Fruit fly (Drosophila melanogaster) whole organism, embryonic: ENCODE measurements around the gene CG32645.

Experiments
- Atf3 ChIP-seq: fragments of 200-800 bp; sonication (Bioruptor generic); optimal IDR thresholded peaks from 3 replicates; lab custom pipeline; 2016; ENCODE audit warnings: missing biosample characterization, missing genetic modification characterization
- BEAF-32 ChIP-seq: fragments of 200-800 bp; sonication (Bioruptor generic); optimal IDR thresholded peaks from 3 replicates; lab custom pipeline; 2017; ENCODE audit warnings: missing biosample characterization, missing genetic modification characterization, mild to moderate bottlenecking, moderate library complexity, missing genetic modification reagents
- CG11398 ChIP-seq: fragments of 200-800 bp; sonication (Bioruptor generic); optimal IDR thresholded peaks from 2 replicates; lab custom pipeline; 2016; ENCODE audit warnings: missing biosample characterization, missing genetic modification characterization
- CG12155 ChIP-seq: fragments of 200-800 bp; sonication (Bioruptor generic); optimal IDR thresholded peaks from 3 replicates; lab custom pipeline; 2016; ENCODE audit warnings: missing biosample characterization, missing genetic modification characterization
- CG13775 ChIP-seq: fragments of 200-800 bp; sonication (Bioruptor generic); optimal IDR thresholded peaks from 3 replicates; lab custom pipeline; 2017; ENCODE audit warnings: missing biosample characterization, mild to moderate bottlenecking, missing genetic modification characterization
- CG14050 ChIP-seq: fragments of 200-800 bp; sonication (Bioruptor generic); IDR thresholded peaks from 3 replicates; pipeline ENCODE4 v1.3.6; 2022; ENCODE audit warnings: missing biosample characterization, missing genetic modification characterization
- CG18262 ChIP-seq: fragments of 200-800 bp; optimal IDR thresholded peaks from 3 replicates; lab custom pipeline; 2019; ENCODE audit warnings: missing biosample characterization, mild to moderate bottlenecking, missing genetic modification characterization, moderate library complexity
- CG2199 ChIP-seq: fragments of 200-800 bp; sonication (Bioruptor generic); IDR thresholded peaks from 3 replicates; pipeline ENCODE4 v1.3.6; 2022; ENCODE audit warnings: missing biosample characterization, missing genetic modification characterization
- CG3163 ChIP-seq: fragments of 200-800 bp; sonication (Bioruptor generic); optimal IDR thresholded peaks from 3 replicates; lab custom pipeline; 2016; ENCODE audit warnings: missing biosample characterization, missing genetic modification characterization
- CG32767 ChIP-seq: fragments of 200-800 bp; sonication (Bioruptor generic); IDR thresholded peaks from 2 replicates; pipeline ENCODE4 v1.3.6; 2022; ENCODE audit warnings: missing biosample characterization, missing genetic modification characterization
- CG4360 ChIP-seq: fragments of 200-800 bp; sonication (Bioruptor generic); IDR thresholded peaks from 2 replicates; pipeline ENCODE4 v1.3.6; 2022; ENCODE audit warnings: missing biosample characterization, missing genetic modification characterization
- CG4617 ChIP-seq: fragments of 200-800 bp; sonication (Bioruptor generic); optimal IDR thresholded peaks from 3 replicates; lab custom pipeline; 2016; ENCODE audit warnings: missing biosample characterization, missing genetic modification characterization, borderline replicate concordance
- CG5953 ChIP-seq: fragments of 200-800 bp; sonication (Bioruptor generic); IDR thresholded peaks from 2 replicates; pipeline ENCODE4 v1.3.6; 2022; ENCODE audit warnings: missing biosample characterization, missing genetic modification characterization
- CG6689 ChIP-seq: fragments of 200-800 bp; sonication (Bioruptor generic); IDR thresholded peaks from 2 replicates; pipeline ENCODE4 v1.3.6; 2022; ENCODE audit warnings: missing biosample characterization, missing genetic modification characterization
- CG6813 ChIP-seq: fragments of 200-800 bp; sonication (Bioruptor generic); optimal IDR thresholded peaks from 2 replicates; lab custom pipeline; 2017; ENCODE audit warnings: missing biosample characterization, missing genetic modification characterization, mild to moderate bottlenecking, moderate library complexity, missing genetic modification reagents
- CG6854 ChIP-seq: fragments of 200-800 bp; sonication (Bioruptor generic); optimal IDR thresholded peaks from 3 replicates; lab custom pipeline; 2017; ENCODE audit warnings: missing biosample characterization, mild to moderate bottlenecking, missing genetic modification characterization
- CG7271 ChIP-seq: fragments of 200-800 bp; sonication (Bioruptor generic); optimal IDR thresholded peaks from 2 replicates; lab custom pipeline; 2018; ENCODE audit warnings: missing biosample characterization, mild to moderate bottlenecking, missing genetic modification characterization, moderate library complexity
- CG8478 ChIP-seq: fragments of >200 bp; optimal IDR thresholded peaks from 2 replicates; lab custom pipeline; 2018
- CkIIα-i1 ChIP-seq: fragments of 200-800 bp; sonication (Bioruptor generic); IDR thresholded peaks from 2 replicates; pipeline ENCODE4 v1.3.6; 2022; ENCODE audit warnings: missing biosample characterization, missing genetic modification characterization
- E2f1 ChIP-seq: fragments of 200-800 bp; sonication (Bioruptor generic); IDR thresholded peaks from 2 replicates; pipeline ENCODE4 v1.3.6; 2022; ENCODE audit warnings: missing biosample characterization, missing genetic modification characterization
- Hey ChIP-seq: fragments of 200-800 bp; sonication (Bioruptor generic); optimal IDR thresholded peaks from 3 replicates; lab custom pipeline; 2018; ENCODE audit warnings: missing biosample characterization, mild to moderate bottlenecking, missing genetic modification characterization
- Hr3 ChIP-seq: fragments of 200-800 bp; sonication (Bioruptor generic); optimal IDR thresholded peaks from 3 replicates; lab custom pipeline; 2016; ENCODE audit warnings: missing biosample characterization, missing genetic modification characterization
- Spps ChIP-seq: fragments of 200-800 bp; sonication (Bioruptor generic); optimal IDR thresholded peaks from 2 replicates; lab custom pipeline; 2018; ENCODE audit warnings: missing biosample characterization, mild to moderate bottlenecking, missing genetic modification characterization
- Vsx1 ChIP-seq: fragments of 200-800 bp; sonication (Bioruptor generic); optimal IDR thresholded peaks from 2 replicates; lab custom pipeline; 2017; ENCODE audit warnings: missing biosample characterization, mild to moderate bottlenecking, missing genetic modification characterization, missing genetic modification reagents
- Xbp1 ChIP-seq: fragments of 200-800 bp; sonication (Bioruptor generic); optimal IDR thresholded peaks from 3 replicates; lab custom pipeline; 2016; ENCODE audit warnings: missing biosample characterization, mild to moderate bottlenecking, missing genetic modification characterization
- amos ChIP-seq: fragments of 200-800 bp; sonication (Bioruptor generic); IDR thresholded peaks from 2 replicates; pipeline ENCODE4 v1.3.6; 2022; ENCODE audit warnings: missing biosample characterization, missing genetic modification characterization; ENCODE audit not compliant: partially characterized antibody
- ase ChIP-seq: fragments of 200-800 bp; sonication (Bioruptor generic); IDR thresholded peaks from 3 replicates; pipeline ENCODE4 v1.3.6; 2022; ENCODE audit warnings: missing biosample characterization, missing genetic modification characterization
- az2 ChIP-seq: fragments of 200-800 bp; sonication (Bioruptor generic); optimal IDR thresholded peaks from 3 replicates; lab custom pipeline; 2016; ENCODE audit warnings: missing biosample characterization, missing genetic modification characterization
- bab2 ChIP-seq: fragments of 200-800 bp; sonication (Bioruptor generic); optimal IDR thresholded peaks from 2 replicates; lab custom pipeline; 2016; ENCODE audit warnings: missing biosample characterization, missing genetic modification characterization
- chif ChIP-seq, 2 experiments: fragments of 200-800 bp; sonication (Bioruptor generic); optimal IDR thresholded peaks; 3 replicates each; lab custom pipeline; 2016; ENCODE audit warnings: missing biosample characterization in 2 of 2, missing genetic modification characterization in 2 of 2
- danr ChIP-seq: fragments of 200-800 bp; sonication (Bioruptor generic); IDR thresholded peaks from 2 replicates; pipeline ENCODE4 v1.3.6; 2022; ENCODE audit warnings: missing biosample characterization, missing genetic modification characterization
- dati ChIP-seq: fragments of 200-800 bp; sonication (Bioruptor generic); IDR thresholded peaks from 2 replicates; pipeline ENCODE4 v1.3.6; 2022; ENCODE audit warnings: missing biosample characterization, missing genetic modification characterization
- esg ChIP-seq: fragments of 200-800 bp; sonication (Bioruptor generic); conservative IDR thresholded peaks from 2 replicates; pipeline ENCODE4 v1.3.6; 2022; ENCODE audit warnings: missing biosample characterization, missing genetic modification characterization
- eve ChIP-seq, 2 experiments: fragments of >200 bp; optimal IDR thresholded peaks; 2 replicates each; lab custom pipeline; 2017; ENCODE audit warnings: missing biosample characterization in 2 of 2, missing genetic modification characterization in 2 of 2
- fd96Cb ChIP-seq: fragments of 200-800 bp; sonication (Bioruptor generic); optimal IDR thresholded peaks from 2 replicates; lab custom pipeline; 2018; ENCODE audit warnings: missing biosample characterization, mild to moderate bottlenecking, missing genetic modification characterization, moderate library complexity
- gcm ChIP-seq: fragments of 200-800 bp; sonication (Bioruptor generic); optimal IDR thresholded peaks from 2 replicates; lab custom pipeline; 2019; ENCODE audit warnings: missing biosample characterization, mild to moderate bottlenecking, missing genetic modification characterization, moderate library complexity
- grau ChIP-seq: fragments of 200-800 bp; optimal IDR thresholded peaks from 3 replicates; lab custom pipeline; 2019; ENCODE audit warnings: missing biosample characterization, mild to moderate bottlenecking, missing genetic modification characterization, moderate library complexity
- h ChIP-seq: fragments of >200 bp; optimal IDR thresholded peaks from 2 replicates; lab custom pipeline; 2017
- kah ChIP-seq: fragments of 200-800 bp; sonication (Bioruptor generic); optimal IDR thresholded peaks from 2 replicates; lab custom pipeline; 2018; ENCODE audit warnings: missing biosample characterization, mild to moderate bottlenecking, missing genetic modification characterization
- klu ChIP-seq: fragments of 200-800 bp; sonication (Bioruptor generic); IDR thresholded peaks from 2 replicates; pipeline ENCODE4 v1.3.6; 2022; ENCODE audit warnings: missing biosample characterization, missing genetic modification characterization
- lilli ChIP-seq: fragments of 200-800 bp; sonication (Bioruptor generic); optimal IDR thresholded peaks from 3 replicates; lab custom pipeline; 2016; ENCODE audit warnings: missing biosample characterization, missing genetic modification characterization
- mirr ChIP-seq: fragments of 200-800 bp; sonication (Bioruptor generic); optimal IDR thresholded peaks from 3 replicates; lab custom pipeline; 2018; ENCODE audit warnings: missing biosample characterization, mild to moderate bottlenecking, missing genetic modification characterization
- onecut ChIP-seq: fragments of 200-800 bp; sonication (Bioruptor generic); IDR thresholded peaks from 2 replicates; pipeline ENCODE4 v1.3.6; 2022; ENCODE audit warnings: missing biosample characterization, missing genetic modification characterization
- pnt ChIP-seq: fragments of 200-800 bp; sonication (Bioruptor generic); optimal IDR thresholded peaks from 3 replicates; lab custom pipeline; 2016; ENCODE audit warnings: missing biosample characterization, missing genetic modification characterization
- rib ChIP-seq: fragments of 200-800 bp; sonication (Bioruptor generic); IDR thresholded peaks from 2 replicates; pipeline ENCODE4 v1.3.6; 2022; ENCODE audit warnings: missing biosample characterization, missing genetic modification characterization
- sens ChIP-seq: fragments of 200-800 bp; sonication (Bioruptor generic); peaks from one replicate; lab custom pipeline; 2016; ENCODE audit warnings: missing biosample characterization, missing genetic modification characterization
- sisA ChIP-seq: fragments of 200-800 bp; sonication (Bioruptor generic); IDR thresholded peaks from 2 replicates; pipeline ENCODE4 v1.3.6; 2022; ENCODE audit warnings: missing biosample characterization, missing genetic modification characterization
- slou ChIP-seq: fragments of 200-800 bp; sonication (Bioruptor generic); optimal IDR thresholded peaks from 3 replicates; lab custom pipeline; 2016; ENCODE audit warnings: missing biosample characterization, missing genetic modification characterization
- ssp ChIP-seq: fragments of 200-800 bp; sonication (Bioruptor generic); IDR thresholded peaks from 2 replicates; pipeline ENCODE4 v1.3.6; 2022; ENCODE audit warnings: missing biosample characterization, missing genetic modification characterization
- twi ChIP-seq: fragments of 200-800 bp; optimal IDR thresholded peaks from 2 replicates; lab custom pipeline; 2019; ENCODE audit warnings: missing biosample characterization, mild to moderate bottlenecking, missing genetic modification characterization, moderate library complexity
- tx ChIP-seq: fragments of 200-800 bp; sonication (Bioruptor generic); optimal IDR thresholded peaks from 2 replicates; lab custom pipeline; 2016; ENCODE audit warnings: missing biosample characterization, missing genetic modification characterization
- usp ChIP-seq: fragments of >200 bp; optimal IDR thresholded peaks from 2 replicates; lab custom pipeline; 2017; ENCODE audit warnings: missing biosample characterization, missing genetic modification characterization
- wek ChIP-seq: fragments of 200-800 bp; sonication (Bioruptor generic); optimal IDR thresholded peaks from 3 replicates; lab custom pipeline; 2018; ENCODE audit warnings: missing biosample characterization, mild to moderate bottlenecking, missing genetic modification characterization, moderate library complexity

CG32645 gene

dm6 chrX:13135702-13136101 is 3.3 kb upstream of the CG32645 start (continued):
- no peak for TF ChIP-seq twi
- TF ChIP-seq Hey (tag; lab: Kevin White, UChicago): no peak
- TF ChIP-seq CG6813 (GFP tag; lab: Kevin White, UChicago): peak; percentile 31
- TF ChIP-seq CG18262: peak; percentile 53
- no peak for TF ChIP-seq CkIIα-i1
- TF ChIP-seq fd96Cb (tag; lab: Kevin White, UChicago): peak; percentile 68
- no peak for TF ChIP-seq rib (GFP tag; lab: Robert Waterston, UW)
- TF ChIP-seq eve (GFP tag; optimal IDR thresholded peaks at IDR 0.05; lab: Kevin White, UChicago): peak in 1 of 2 experiments; percentile 86
- TF ChIP-seq usp (GFP tag; lab: Kevin White, UChicago): no peak
- TF ChIP-seq E2f1 (GFP tag; lab: Robert Waterston, UW): peak; percentile 51; the same call in 1 of the 2 replicates
- peak; percentile 21 for TF ChIP-seq CG3163
- TF ChIP-seq CG6854 (GFP tag; lab: Kevin White, UChicago): no peak
- TF ChIP-seq esg (GFP tag; lab: Robert Waterston, UW): peak; percentile 38; the same call in 1 of the 2 replicates
- TF ChIP-seq CG32767: no peak
- TF ChIP-seq Vsx1 (GFP tag; lab: Kevin White, UChicago): no peak
- peak; percentile 60 for TF ChIP-seq az2 (GFP tag; lab: Kevin White, UChicago)
- TF ChIP-seq sens (GFP tag; lab: Kevin White, UChicago): peak; percentile 90
- no peak for TF ChIP-seq CG4617 (GFP tag; lab: Kevin White, UChicago)
- TF ChIP-seq tx (GFP tag; lab: Kevin White, UChicago): peak; percentile 9
- peak; percentile 36 for TF ChIP-seq Atf3 (GFP tag; lab: Kevin White, UChicago)
- peak; percentile 55; the same call in 1 of the 3 replicates for TF ChIP-seq CG14050 (GFP tag; lab: Robert Waterston, UW)
- TF ChIP-seq BEAF-32 (GFP tag; lab: Kevin White, UChicago): no peak
- no peak; the same call in 1 of the 2 replicates for TF ChIP-seq CG4360
- TF ChIP-seq CG5953 (GFP tag; lab: Robert Waterston, UW): peak; percentile 39; the same call in 1 of the 2 replicates
- no peak for TF ChIP-seq amos (GFP tag; lab: Robert Waterston, UW)
- no peak for TF ChIP-seq CG2199 (GFP tag; lab: Robert Waterston, UW)
- TF ChIP-seq Hr3 (GFP tag; lab: Kevin White, UChicago): peak; percentile 51
- TF ChIP-seq pnt: peak; percentile 47
- peak; percentile 37 for TF ChIP-seq lilli
- peak; percentile 51 for TF ChIP-seq bab2
- peak; percentile 51 for TF ChIP-seq grau (tag; lab: Kevin White, UChicago)
- TF ChIP-seq h (lab: Kevin White, UChicago): no peak
- peak; percentile 46 for TF ChIP-seq kah (GFP tag; lab: Kevin White, UChicago)
- peak; percentile 48; the same call in 1 of the 2 replicates for TF ChIP-seq dati (GFP tag; lab: Robert Waterston, UW)
- peak; percentile 28 for TF ChIP-seq gcm
- peak; percentile 33; the same call in 1 of the 2 replicates for TF ChIP-seq ssp (GFP tag; lab: Robert Waterston, UW)
- no peak for TF ChIP-seq mirr (GFP tag; lab: Kevin White, UChicago)
- TF ChIP-seq CG12155 (GFP tag; lab: Kevin White, UChicago): peak; percentile 29
- peak; percentile 31; the same call in 1 of the 2 replicates for TF ChIP-seq danr (GFP tag; lab: Robert Waterston, UW)
- TF ChIP-seq sisA: peak; percentile 72
- TF ChIP-seq wek (GFP tag; lab: Kevin White, UChicago): peak; percentile 14
- TF ChIP-seq ase (GFP tag; lab: Robert Waterston, UW): peak; percentile 62; the same call in 1 of the 3 replicates
- peak; percentile 17 for TF ChIP-seq CG13775 (GFP tag; lab: Kevin White, UChicago)
- TF ChIP-seq CG8478 (lab: Kevin White, UChicago): no peak
- peak; percentile 69 for TF ChIP-seq Xbp1 (GFP tag; lab: Kevin White, UChicago)
- TF ChIP-seq klu (GFP tag; lab: Robert Waterston, UW): no peak
- no peak for TF ChIP-seq CG7271 (tag; lab: Kevin White, UChicago)
- TF ChIP-seq slou (GFP tag; lab: Kevin White, UChicago): no peak
- TF ChIP-seq CG6689 (GFP tag; lab: Robert Waterston, UW): peak; percentile 50
- TF ChIP-seq chif (GFP tag; optimal IDR thresholded peaks at IDR 0.05; lab: Kevin White, UChicago): peak; percentile 42 to 56
- peak; percentile 13 for TF ChIP-seq CG11398 (GFP tag; lab: Kevin White, UChicago)
- TF ChIP-seq onecut: peak; percentile 55
- no peak for TF ChIP-seq Spps (tag; lab: Kevin White, UChicago)
